Fruit fly (Drosophila melanogaster) whole organism, pupa: ENCODE measurements around the gene CG10481.

ENCODE experiments used
- CG10348 ChIP-seq: fragments of 200-800 bp; sonication (Bioruptor generic); IDR thresholded peaks from 2 replicates; pipeline ENCODE4 v1.3.6; 2022; ENCODE audit warnings: missing biosample characterization, missing genetic modification characterization
- CG12605 ChIP-seq: fragments of 200-800 bp; sonication (Bioruptor generic); IDR thresholded peaks from 2 replicates; pipeline ENCODE4 v1.3.6; 2022; ENCODE audit warnings: missing biosample characterization, missing genetic modification characterization
- CG17806 ChIP-seq: fragments of 200-800 bp; sonication (Bioruptor generic); optimal IDR thresholded peaks from 2 replicates; lab custom pipeline; 2018; ENCODE audit warnings: missing biosample characterization, mild to moderate bottlenecking, missing genetic modification characterization, moderate library complexity
- CG32121 ChIP-seq: fragments of 200-800 bp; sonication (Bioruptor generic); IDR thresholded peaks from 2 replicates; pipeline ENCODE4 v1.3.6; 2022; ENCODE audit warnings: missing biosample characterization, missing genetic modification characterization
- CG34367 ChIP-seq: fragments of 200-800 bp; sonication (Bioruptor generic); optimal IDR thresholded peaks from 2 replicates; lab custom pipeline; 2018; ENCODE audit warnings: missing biosample characterization, mild to moderate bottlenecking, missing genetic modification characterization
- CG8159 ChIP-seq: fragments of 200-800 bp; sonication (Bioruptor generic); optimal IDR thresholded peaks from 3 replicates; lab custom pipeline; 2018; ENCODE audit warnings: missing biosample characterization, mild to moderate bottlenecking, missing genetic modification characterization, moderate library complexity
- D1 ChIP-seq: fragments of 200-800 bp; sonication (Bioruptor generic); optimal IDR thresholded peaks from 2 replicates; lab custom pipeline; 2018; ENCODE audit warnings: missing biosample characterization, mild to moderate bottlenecking, missing genetic modification characterization, moderate library complexity
- Ets98B ChIP-seq: fragments of 200-800 bp; sonication (Bioruptor generic); IDR thresholded peaks from 2 replicates; pipeline ENCODE4 v1.3.6; 2022; ENCODE audit warnings: missing biosample characterization, missing genetic modification characterization
- Pif1A ChIP-seq: fragments of 200-800 bp; sonication (Bioruptor generic); optimal IDR thresholded peaks from 3 replicates; lab custom pipeline; 2016; ENCODE audit warnings: missing biosample characterization, missing genetic modification characterization
- Pif1B ChIP-seq: fragments of 200-800 bp; sonication (Bioruptor generic); optimal IDR thresholded peaks from 3 replicates; lab custom pipeline; 2016; ENCODE audit warnings: missing biosample characterization, missing genetic modification characterization
- gl ChIP-seq: fragments of 200-800 bp; sonication (Bioruptor generic); optimal IDR thresholded peaks from 2 replicates; lab custom pipeline; 2018; ENCODE audit warnings: missing biosample characterization, mild to moderate bottlenecking, missing genetic modification characterization
- rn ChIP-seq: fragments of 200-800 bp; sonication (Bioruptor generic); IDR thresholded peaks from 2 replicates; pipeline ENCODE4 v1.3.6; 2022; ENCODE audit warnings: missing biosample characterization, missing genetic modification characterization

dm6 chr2L:19894826-19895225 lies 2.5 kb upstream of the CG10481 start:
- TF ChIP-seq rn, result no peak
- peak; percentile 10; the same call in 1 of the 2 replicates for TF ChIP-seq CG32121 (GFP tag; lab: Robert Waterston, UW)
- no peak for TF ChIP-seq D1 (tag; lab: Kevin White, UChicago)
- TF ChIP-seq gl (tag; lab: Kevin White, UChicago), result no peak
- no peak for TF ChIP-seq CG10348
- no peak for TF ChIP-seq Pif1B (GFP tag; lab: Kevin White, UChicago)
- TF ChIP-seq CG8159, result no peak
- peak; percentile 32 for TF ChIP-seq CG17806
- TF ChIP-seq Ets98B (GFP tag; lab: Robert Waterston, UW), result no peak
- TF ChIP-seq Pif1A (GFP tag; lab: Kevin White, UChicago), result no peak
- no peak for TF ChIP-seq CG34367 (tag; lab: Kevin White, UChicago)
- no peak for TF ChIP-seq CG12605 (GFP tag; lab: Robert Waterston, UW)
